Fruit fly (Drosophila melanogaster): ENCODE measurements around the gene CG32085.

DNA sequence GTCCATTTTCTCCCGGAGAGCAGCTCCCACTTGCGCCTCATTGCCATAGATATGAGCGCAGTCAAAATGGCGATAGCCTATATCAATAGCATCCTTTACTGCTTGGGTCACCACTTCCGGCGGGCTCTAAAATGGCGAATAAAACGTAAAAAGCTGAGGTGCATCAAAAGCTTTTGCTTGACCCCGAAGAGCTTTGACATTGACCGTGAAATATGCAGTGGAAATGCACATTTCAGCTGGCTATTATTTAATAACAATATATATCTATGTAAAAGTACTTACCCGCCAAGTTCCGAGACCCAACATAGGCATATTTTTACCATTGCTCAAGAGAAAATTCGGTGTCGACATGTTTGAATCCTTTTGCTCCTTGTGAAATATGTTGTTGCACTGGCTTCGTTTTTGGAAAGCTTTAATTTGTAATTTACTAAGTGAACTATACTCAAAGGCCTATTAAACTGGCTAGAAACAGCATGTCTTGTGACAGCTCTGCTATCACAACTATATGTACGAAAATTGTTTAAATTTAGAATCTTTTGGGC lies 54.4 kb downstream of the CG32085 start, which contains the start of gene CG6083:
- TF ChIP-seq psq (optimal IDR thresholded peaks at IDR 0.05) (no peak), h (optimal IDR thresholded peaks at IDR 0.05) (no peak), ttk (optimal IDR thresholded peaks at IDR 0.05) (no peak), insv (optimal IDR thresholded peaks at IDR 0.05) (no peak), Myc (optimal IDR thresholded peaks at IDR 0.05) (no peak)

All from Kc167 (cell line).